Worm (Caenorhabditis elegans): ENCODE data around the gene srw-15.

DNA sequence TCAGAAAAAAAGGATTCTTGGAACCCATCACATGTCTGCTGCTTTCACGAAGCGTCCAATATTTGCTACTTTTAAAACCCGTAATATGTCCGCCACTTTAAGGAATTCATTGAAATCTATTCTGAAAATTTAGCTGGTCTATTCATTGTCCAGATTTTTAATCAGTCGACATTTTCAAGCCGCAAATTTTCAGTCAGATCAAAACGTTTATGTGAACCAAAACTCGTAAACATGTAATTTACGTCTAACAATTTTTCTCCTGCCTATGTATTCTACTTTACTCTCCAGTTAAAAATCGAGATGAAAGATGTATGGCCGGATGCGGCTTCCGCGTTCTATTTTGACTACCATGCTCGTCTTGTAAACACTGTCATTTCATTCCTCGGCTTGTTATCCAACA lies 32.4 kb upstream of the srw-15 start, which contains the start of gene srw-1:
- TF ChIP-seq ceh-9 (tag; optimal IDR thresholded peaks at IDR 0.05) (no peak), ama-1 (optimal IDR thresholded peaks at IDR 0.05) (no peak), tbx-2 (tag; optimal IDR thresholded peaks at IDR 0.05) (no peak), fos-1 (tag; optimal IDR thresholded peaks at IDR 0.05) (no peak), elt-3 (tag; optimal IDR thresholded peaks at IDR 0.05) (no peak), ZK546.5 (tag; optimal IDR thresholded peaks at IDR 0.05) (no peak), nhr-28 (tag; optimal IDR thresholded peaks at IDR 0.05) (no peak), lin-39 (tag; optimal IDR thresholded peaks at IDR 0.05) (no peak), lin-15B (tag; optimal IDR thresholded peaks at IDR 0.05) (no peak), nhr-77 (tag; optimal IDR thresholded peaks at IDR 0.05) (no peak), aly-2 (tag; optimal IDR thresholded peaks at IDR 0.05) (no peak), ztf-11 (tag; optimal IDR thresholded peaks at IDR 0.05) (no peak), nhr-25 (tag; optimal IDR thresholded peaks at IDR 0.05) (no peak), fkh-10 (GFP tag; optimal IDR thresholded peaks at IDR 0.05) (no peak)

Data from whole organism, L3 larva.